Worm (Caenorhabditis elegans): ENCODE data around the gene ZK673.6.

DNA sequence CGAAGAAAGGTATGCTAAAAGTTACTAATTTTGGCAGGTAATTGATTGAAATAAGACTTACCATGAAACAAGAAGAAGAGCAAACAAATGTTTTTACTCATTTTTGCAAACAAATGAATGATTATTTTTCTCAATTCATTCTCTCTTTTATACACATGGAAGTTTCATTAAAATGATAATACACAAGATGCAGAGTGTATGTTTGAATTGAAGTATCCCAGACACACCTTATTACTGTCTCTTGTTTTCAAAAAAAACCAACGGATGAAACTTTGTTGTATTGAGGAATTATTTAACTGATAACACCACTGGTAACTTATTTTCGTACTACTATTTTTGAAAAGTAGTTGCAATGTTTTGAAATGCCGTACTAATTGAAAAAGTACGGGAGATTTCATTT, 15.2 kb upstream of the ZK673.6 start, which contains the start of gene clec-59:
- TF ChIP-seq pha-4 (tag; optimal IDR thresholded peaks at IDR 0.05) (no peak), fkh-10 (GFP tag; optimal IDR thresholded peaks at IDR 0.05) (no peak), ets-4 (tag; optimal IDR thresholded peaks at IDR 0.05) (no peak), T23F11.4 (GFP tag; optimal IDR thresholded peaks at IDR 0.05) (no peak), pqm-1 (tag; optimal IDR thresholded peaks at IDR 0.05) (no peak), K02D7.2 (tag; optimal IDR thresholded peaks at IDR 0.05) (no peak), ceh-48 (tag; optimal IDR thresholded peaks at IDR 0.05) (no peak), ama-1 (optimal IDR thresholded peaks at IDR 0.05) (no peak), nhr-11 (tag; optimal IDR thresholded peaks at IDR 0.05) (no peak)

All from whole organism, late embryonic.